Fruit fly (Drosophila melanogaster) whole organism, wandering third instar larva: ENCODE results near the gene Asciz.

ENCODE experiments used
- Abd-B ChIP-seq: fragments of >200 bp; optimal IDR thresholded peaks from 2 replicates; lab custom pipeline; 2017; ENCODE audit warnings: missing biosample characterization, missing genetic modification characterization
- CG32264 ChIP-seq: fragments of 200-800 bp; sonication (Bioruptor generic); optimal IDR thresholded peaks from 2 replicates; lab custom pipeline; 2016; ENCODE audit warnings: missing biosample characterization, missing genetic modification characterization
- CG9705 ChIP-seq: fragments of 200-800 bp; sonication (Bioruptor generic); optimal IDR thresholded peaks from 2 replicates; lab custom pipeline; 2018; ENCODE audit warnings: missing biosample characterization, mild to moderate bottlenecking, missing genetic modification characterization
- CrebA ChIP-seq: fragments of 200-800 bp; sonication (Bioruptor generic); optimal IDR thresholded peaks from 2 replicates; lab custom pipeline; 2016; ENCODE audit warnings: missing biosample characterization, mild to moderate bottlenecking, missing genetic modification characterization, borderline replicate concordance
- Dfd ChIP-seq: fragments of >200 bp; optimal IDR thresholded peaks from 2 replicates; lab custom pipeline; 2017; ENCODE audit warnings: missing biosample characterization, missing genetic modification characterization
- Dif ChIP-seq: fragments of 200-275, 200-300 bp; sonication (Bioruptor generic); optimal IDR thresholded peaks from 2 replicates; lab custom pipeline; 2018; ENCODE audit warnings: missing biosample characterization, missing genetic modification characterization; ENCODE audit not compliant: partially characterized antibody
- GATAd ChIP-seq: sonication (Bioruptor generic); optimal IDR thresholded peaks from 2 replicates; lab custom pipeline; 2016; ENCODE audit warnings: missing biosample characterization, missing genetic modification characterization
- HLH106 ChIP-seq: fragments of 200-800 bp; optimal IDR thresholded peaks from 3 replicates; lab custom pipeline; 2019; ENCODE audit warnings: missing biosample characterization, mild to moderate bottlenecking, missing genetic modification characterization, moderate library complexity
- Hnf4 ChIP-seq: fragments of 200-800 bp; sonication (Bioruptor generic); optimal IDR thresholded peaks from 2 replicates; lab custom pipeline; 2016; ENCODE audit warnings: missing biosample characterization, mild to moderate bottlenecking, missing genetic modification characterization
- Hr78 ChIP-seq: fragments of >200 bp; optimal IDR thresholded peaks from 2 replicates; lab custom pipeline; 2017; ENCODE audit warnings: missing biosample characterization, missing genetic modification characterization
- Hr83 ChIP-seq: fragments of 200-300 bp; sonication (Bioruptor generic); optimal IDR thresholded peaks from 2 replicates; lab custom pipeline; 2016; ENCODE audit warnings: missing biosample characterization, mild to moderate bottlenecking, missing genetic modification characterization, moderate library complexity; ENCODE audit not compliant: poor library complexity, severe bottlenecking
- Jra ChIP-seq: sonication (Bioruptor generic); optimal IDR thresholded peaks from 2 replicates; lab custom pipeline; 2016; ENCODE audit warnings: missing biosample characterization, missing genetic modification characterization
- Mio ChIP-seq: sonication (Bioruptor generic); optimal IDR thresholded peaks from 2 replicates; lab custom pipeline; 2016; ENCODE audit warnings: missing biosample characterization, missing genetic modification characterization
- Myc ChIP-seq: fragments of >200 bp; optimal IDR thresholded peaks from 2 replicates; lab custom pipeline; 2017
- N ChIP-seq: fragments of >200 bp; optimal IDR thresholded peaks from 2 replicates; lab custom pipeline; 2018; ENCODE audit warnings: missing biosample characterization, missing external identifiers, missing genetic modification characterization
- OdsH ChIP-seq: fragments of 200-800 bp; sonication (Bioruptor generic); optimal IDR thresholded peaks from 2 replicates; lab custom pipeline; 2016; ENCODE audit warnings: missing biosample characterization, mild to moderate bottlenecking, missing genetic modification characterization
- Rel ChIP-seq, 2 experiments: fragments of 200-800 bp; sonication (Bioruptor generic) in 1 of 2; optimal IDR thresholded peaks; 2 replicates in 1 of 2; 3 replicates in 1 of 2; lab custom pipeline; 2016 to 2019; ENCODE audit warnings: mild to moderate bottlenecking in 2 of 2, missing biosample characterization in 2 of 2, missing genetic modification characterization in 2 of 2, moderate library complexity in 1 of 2
- Sp1 ChIP-seq: fragments of 200-800 bp; sonication (Bioruptor generic); optimal IDR thresholded peaks from 3 replicates; lab custom pipeline; 2019; ENCODE audit warnings: missing biosample characterization, mild to moderate bottlenecking, missing genetic modification characterization, moderate library complexity
- Vsx2 ChIP-seq: fragments of 200-300, 225-300 bp; sonication (Bioruptor generic); optimal IDR thresholded peaks from 2 replicates; lab custom pipeline; 2018; ENCODE audit warnings: missing biosample characterization, missing genetic modification characterization; ENCODE audit not compliant: partially characterized antibody
- br ChIP-seq: fragments of 200-800 bp; sonication (Bioruptor generic); optimal IDR thresholded peaks from 2 replicates; lab custom pipeline; 2016; ENCODE audit warnings: missing biosample characterization, missing genetic modification characterization
- brk ChIP-seq: fragments of 200-800 bp; sonication (Bioruptor generic); optimal IDR thresholded peaks from 2 replicates; lab custom pipeline; 2016; ENCODE audit warnings: missing biosample characterization, mild to moderate bottlenecking, missing genetic modification characterization
- dl ChIP-seq, 2 experiments: fragments of 175-275, 200-275 bp in 1 of 2; fragments of 200-275 bp in 1 of 2; sonication (Bioruptor generic); optimal IDR thresholded peaks; lab custom pipeline; 2018; ENCODE audit warnings: mild to moderate bottlenecking in 2 of 2, missing biosample characterization in 2 of 2, missing genetic modification characterization in 2 of 2, moderate library complexity in 2 of 2; ENCODE audit not compliant: partially characterized antibody in 2 of 2, insufficient read depth in 1 of 2
- dmrt93B ChIP-seq: fragments of 200-800 bp; sonication (Bioruptor generic); optimal IDR thresholded peaks from 2 replicates; lab custom pipeline; 2018; ENCODE audit warnings: missing biosample characterization, mild to moderate bottlenecking, missing genetic modification characterization
- dsf ChIP-seq: sonication (Bioruptor generic); optimal IDR thresholded peaks from 2 replicates; lab custom pipeline; 2016; ENCODE audit warnings: missing biosample characterization, missing genetic modification characterization, borderline replicate concordance
- ey ChIP-seq: fragments of 200-800 bp; sonication (Bioruptor generic); optimal IDR thresholded peaks from 2 replicates; lab custom pipeline; 2016; ENCODE audit warnings: missing biosample characterization, missing genetic modification characterization
- foxo ChIP-seq, 2 experiments: fragments of 200-800 bp; sonication (Bioruptor generic); optimal IDR thresholded peaks; 2 replicates in 1 of 2; 3 replicates in 1 of 2; lab custom pipeline; 2016 to 2017; ENCODE audit warnings: missing biosample characterization in 2 of 2, missing genetic modification characterization in 2 of 2
- fru ChIP-seq: fragments of 200-800 bp; sonication (Bioruptor generic); optimal IDR thresholded peaks from 3 replicates; lab custom pipeline; 2016; ENCODE audit warnings: missing biosample characterization, mild to moderate bottlenecking, missing genetic modification characterization
- h ChIP-seq: fragments of 200-800 bp; sonication (Bioruptor generic); optimal IDR thresholded peaks from 3 replicates; lab custom pipeline; 2016; ENCODE audit warnings: missing biosample characterization, mild to moderate bottlenecking, missing genetic modification characterization
- jim ChIP-seq: fragments of 175-275, 200-325 bp; sonication (Bioruptor generic); optimal IDR thresholded peaks from 2 replicates; lab custom pipeline; 2016; ENCODE audit warnings: missing biosample characterization, mild to moderate bottlenecking, missing genetic modification characterization
- lola ChIP-seq: fragments of >200 bp; optimal IDR thresholded peaks from 2 replicates; lab custom pipeline; 2017; ENCODE audit warnings: missing biosample characterization, missing genetic modification characterization
- pan ChIP-seq: fragments of >200 bp; optimal IDR thresholded peaks from 2 replicates; lab custom pipeline; 2017
- psq ChIP-seq: fragments of 200-800 bp; sonication (Bioruptor generic); optimal IDR thresholded peaks from 3 replicates; lab custom pipeline; 2017; ENCODE audit warnings: missing biosample characterization, mild to moderate bottlenecking, missing genetic modification characterization, moderate library complexity
- rgr ChIP-seq: fragments of 200-800 bp; sonication (Bioruptor generic); optimal IDR thresholded peaks from 3 replicates; lab custom pipeline; 2016; ENCODE audit warnings: missing biosample characterization, mild to moderate bottlenecking, missing genetic modification characterization
- sage ChIP-seq: fragments of 200-800 bp; sonication (Bioruptor generic); optimal IDR thresholded peaks from 2 replicates; lab custom pipeline; 2016; ENCODE audit warnings: missing biosample characterization, mild to moderate bottlenecking, missing genetic modification characterization
- sv ChIP-seq: fragments of 200-800 bp; sonication (Bioruptor generic); optimal IDR thresholded peaks from 3 replicates; lab custom pipeline; 2016; ENCODE audit warnings: missing biosample characterization, missing genetic modification characterization
- tai ChIP-seq: sonication (Bioruptor generic); optimal IDR thresholded peaks from 2 replicates; lab custom pipeline; 2016; ENCODE audit warnings: missing biosample characterization, missing genetic modification characterization
- usp ChIP-seq: fragments of >200 bp; optimal IDR thresholded peaks from 2 replicates; lab custom pipeline; 2017; ENCODE audit warnings: missing biosample characterization, missing genetic modification characterization
- woc ChIP-seq: sonication (Bioruptor generic); optimal IDR thresholded peaks from 2 replicates; lab custom pipeline; 2016; ENCODE audit warnings: missing biosample characterization, mild to moderate bottlenecking, missing genetic modification characterization

Asciz gene

dm6 chr3L:3179474-3179873 lies 13.4 kb upstream of the Asciz start (continued):
- peak; percentile 10 for TF ChIP-seq Hr83
- TF ChIP-seq jim (GFP tag; lab: Kevin White, UChicago) = no peak
- TF ChIP-seq ey (GFP tag; lab: Kevin White, UChicago) = peak; percentile 84
- no peak for TF ChIP-seq Dif
- peak; percentile 75 for TF ChIP-seq psq (GFP tag; lab: Kevin White, UChicago)
- TF ChIP-seq dl (GFP tag; optimal IDR thresholded peaks at IDR 0.05; lab: Kevin White, UChicago; ENCODE audit: insufficient read depth in 1 of 2, partially characterized antibody in 2 of 2) = no peak
- no peak for TF ChIP-seq Vsx2 (GFP tag; lab: Kevin White, UChicago)
- TF ChIP-seq br (GFP tag; lab: Kevin White, UChicago) = peak; percentile 90
- no peak for TF ChIP-seq N (GFP tag; lab: Kevin White, UChicago)
- TF ChIP-seq GATAd (GFP tag; lab: Kevin White, UChicago) = no peak
- TF ChIP-seq Dfd (GFP tag; lab: Kevin White, UChicago) = no peak
- no peak for TF ChIP-seq sage
- no peak for TF ChIP-seq brk (GFP tag; lab: Kevin White, UChicago)
- no peak for TF ChIP-seq usp (GFP tag; lab: Kevin White, UChicago)
- no peak for TF ChIP-seq Hnf4 (GFP tag; lab: Kevin White, UChicago)

- no peak for TF ChIP-seq Mio (GFP tag; lab: Kevin White, UChicago)
- peak; percentile 89 for TF ChIP-seq woc (GFP tag; lab: Kevin White, UChicago)
- peak; percentile 67 for TF ChIP-seq sv (GFP tag; lab: Kevin White, UChicago)
- no peak for TF ChIP-seq Abd-B
- TF ChIP-seq Vsx2 (GFP tag; lab: Kevin White, UChicago) = no peak
- TF ChIP-seq dl (GFP tag; optimal IDR thresholded peaks at IDR 0.05; lab: Kevin White, UChicago; ENCODE audit: insufficient read depth in 1 of 2, partially characterized antibody in 2 of 2) = no peak
- TF ChIP-seq pan (lab: Kevin White, UChicago) = no peak
- TF ChIP-seq CrebA (GFP tag; lab: Kevin White, UChicago) = no peak
- peak; percentile 65 for TF ChIP-seq HLH106 (tag; lab: Kevin White, UChicago)
- TF ChIP-seq Hnf4 (GFP tag; lab: Kevin White, UChicago) = no peak
- peak; percentile 19 for TF ChIP-seq dmrt93B (GFP tag; lab: Kevin White, UChicago)
- no peak for TF ChIP-seq Rel (GFP tag; optimal IDR thresholded peaks at IDR 0.05; lab: Kevin White, UChicago)
- no peak for TF ChIP-seq Rel (tag; optimal IDR thresholded peaks at IDR 0.05; lab: Kevin White, UChicago)
- TF ChIP-seq rgr (GFP tag; lab: Kevin White, UChicago) = no peak
- peak; percentile 70 for TF ChIP-seq fru (GFP tag; lab: Kevin White, UChicago)
- TF ChIP-seq Myc (lab: Kevin White, UChicago) = peak; percentile 94
- TF ChIP-seq Sp1 (GFP tag; lab: Kevin White, UChicago) = no peak
- TF ChIP-seq Hr83 = peak; percentile 57
- TF ChIP-seq lola = no peak
- TF ChIP-seq h (GFP tag; lab: Kevin White, UChicago) = no peak
- no peak for TF ChIP-seq brk (GFP tag; lab: Kevin White, UChicago)
- TF ChIP-seq dsf (GFP tag; lab: Kevin White, UChicago) = no peak
- TF ChIP-seq GATAd (GFP tag; lab: Kevin White, UChicago) = peak; percentile 12
- TF ChIP-seq N (GFP tag; lab: Kevin White, UChicago) = no peak
- no peak for TF ChIP-seq tai (GFP tag; lab: Kevin White, UChicago)
- TF ChIP-seq jim (GFP tag; lab: Kevin White, UChicago) = no peak
- TF ChIP-seq Hr78 = no peak
- no peak for TF ChIP-seq usp (GFP tag; lab: Kevin White, UChicago)
- no peak for TF ChIP-seq Dif
- no peak for TF ChIP-seq CG9705
- no peak for TF ChIP-seq psq (GFP tag; lab: Kevin White, UChicago)
- no peak for TF ChIP-seq CG32264 (GFP tag; lab: Kevin White, UChicago)
- peak; percentile 55 for TF ChIP-seq OdsH (GFP tag; lab: Kevin White, UChicago)
- TF ChIP-seq br (GFP tag; lab: Kevin White, UChicago) = peak; percentile 73
- TF ChIP-seq foxo (GFP tag; optimal IDR thresholded peaks at IDR 0.05; lab: Kevin White, UChicago) = peak in 1 of 2 experiments; percentile 82
- TF ChIP-seq ey (GFP tag; lab: Kevin White, UChicago) = peak; percentile 69
- TF ChIP-seq Jra (GFP tag; lab: Kevin White, UChicago) = no peak
- no peak for TF ChIP-seq sage
- TF ChIP-seq Dfd (GFP tag; lab: Kevin White, UChicago) = no peak
Observed at dm6 chr3L:3178530-3179096, 12.6 kb upstream of the Asciz start, which contains the start of the genes MnM and Girdin. Gene MnM, minus strand, starts transcription at chr3L:3178580. Gene Girdin, plus strand, starts transcription at chr3L:3178930.
